Worm (Caenorhabditis elegans) whole organism, L2 larva: ENCODE data around the gene nhr-170.

ENCODE experiments used
- C34F6.9 ChIP-seq: fragments of 150-350 bp; optimal IDR thresholded peaks from 2 replicates; lab custom pipeline; 2014; ENCODE audit warnings: missing biosample characterization, missing genetic modification characterization
- F13H6.1 ChIP-seq: sonication (generic microtip); optimal IDR thresholded peaks from 2 replicates; lab custom pipeline; 2016; ENCODE audit warnings: missing genetic modification characterization, missing compliant biosample characterization
- R02D3.7 ChIP-seq: fragments of 150-350 bp; optimal IDR thresholded peaks from 2 replicates; lab custom pipeline; 2014; ENCODE audit warnings: missing biosample characterization, missing genetic modification characterization
- Y55F3AM.14 ChIP-seq: fragments of 200-800 bp; sonication (Bioruptor generic); optimal IDR thresholded peaks from 2 replicates; lab custom pipeline; 2018; ENCODE audit warnings: mild to moderate bottlenecking, missing genetic modification characterization, missing compliant biosample characterization
- ZK546.5 ChIP-seq: sonication (generic microtip); optimal IDR thresholded peaks from 2 replicates; lab custom pipeline; 2017; ENCODE audit warnings: missing biosample characterization, missing genetic modification characterization
- alr-1 ChIP-seq: fragments of 150-350 bp; optimal IDR thresholded peaks from 2 replicates; lab custom pipeline; 2014; ENCODE audit warnings: missing biosample characterization, missing genetic modification characterization
- aly-2 ChIP-seq: fragments of 150-350 bp; optimal IDR thresholded peaks from 2 replicates; lab custom pipeline; 2014; ENCODE audit warnings: missing biosample characterization, missing genetic modification characterization
- ama-1 ChIP-seq: fragments of 150-350 bp; optimal IDR thresholded peaks from 2 replicates; lab custom pipeline; 2018; ENCODE audit warnings: inconsistent platforms
- blmp-1 ChIP-seq: sonication (generic microtip); optimal IDR thresholded peaks from 2 replicates; lab custom pipeline; 2017; ENCODE audit warnings: missing genetic modification characterization, mild to moderate bottlenecking, missing compliant biosample characterization, antibody characterized with exemption, moderate library complexity; ENCODE audit not compliant: insufficient read depth
- ceh-16 ChIP-seq: fragments of 150-350 bp; optimal IDR thresholded peaks from 2 replicates; lab custom pipeline; 2014; ENCODE audit warnings: missing biosample characterization, missing genetic modification characterization
- egl-27 ChIP-seq: sonication (generic microtip); optimal IDR thresholded peaks from 3 replicates; lab custom pipeline; 2017; ENCODE audit warnings: missing biosample characterization, missing genetic modification reagents, missing genetic modification characterization
- elt-1 ChIP-seq: fragments of 150-350 bp; optimal IDR thresholded peaks from 2 replicates; lab custom pipeline; 2014; ENCODE audit warnings: missing biosample characterization, missing genetic modification characterization
- elt-3 ChIP-seq: sonication (generic microtip); optimal IDR thresholded peaks from 2 replicates; lab custom pipeline; 2017; ENCODE audit warnings: missing biosample characterization, missing genetic modification characterization
- fos-1 ChIP-seq: fragments of 150-350 bp; optimal IDR thresholded peaks from 2 replicates; lab custom pipeline; 2014; ENCODE audit warnings: missing biosample characterization, missing genetic modification characterization
- gmeb-1 ChIP-seq: fragments of 150-350 bp; optimal IDR thresholded peaks from 2 replicates; lab custom pipeline; 2014; ENCODE audit warnings: missing biosample characterization, missing genetic modification characterization
- lin-11 ChIP-seq: fragments of 150-350 bp; sonication (generic microtip); optimal IDR thresholded peaks from 2 replicates; lab custom pipeline; 2014; ENCODE audit warnings: missing biosample characterization, missing genetic modification characterization, inconsistent platforms, mixed read lengths
- lin-39 ChIP-seq: fragments of 150-350 bp; optimal IDR thresholded peaks from 2 replicates; lab custom pipeline; 2014; ENCODE audit warnings: missing biosample characterization, missing genetic modification reagents, missing genetic modification characterization
- lsy-2 ChIP-seq, 2 experiments: fragments of 150-350 bp in 1 of 2; sonication (generic microtip) in 1 of 2; optimal IDR thresholded peaks; 2 replicates each; lab custom pipeline; 2014 to 2017; ENCODE audit warnings: missing biosample characterization in 2 of 2, missing genetic modification characterization in 2 of 2
- mbf-1 ChIP-seq: sonication (generic microtip); optimal IDR thresholded peaks from 2 replicates; lab custom pipeline; 2017; ENCODE audit warnings: missing biosample characterization, missing genetic modification characterization
- mdl-1 ChIP-seq, 2 experiments: fragments of 150-350 bp in 1 of 2; sonication (generic microtip) in 1 of 2; optimal IDR thresholded peaks; 2 replicates each; lab custom pipeline; 2017; ENCODE audit warnings: missing biosample characterization in 2 of 2, missing genetic modification characterization in 2 of 2
- nhr-10 ChIP-seq: sonication (generic microtip); optimal IDR thresholded peaks from 2 replicates; lab custom pipeline; 2017; ENCODE audit warnings: missing biosample characterization, missing genetic modification characterization
- nhr-129 ChIP-seq: fragments of 150-350 bp; optimal IDR thresholded peaks from 2 replicates; lab custom pipeline; 2014; ENCODE audit warnings: missing biosample characterization, missing genetic modification characterization
- nhr-21 ChIP-seq: fragments of 150-350 bp; optimal IDR thresholded peaks from 2 replicates; lab custom pipeline; 2014; ENCODE audit warnings: missing biosample characterization, missing genetic modification characterization
- nhr-25 ChIP-seq: fragments of 150-350 bp; sonication (generic microtip); optimal IDR thresholded peaks from 3 replicates; lab custom pipeline; 2014; ENCODE audit warnings: missing biosample characterization, missing genetic modification characterization
- peb-1 ChIP-seq: fragments of 150-350 bp; optimal IDR thresholded peaks from 2 replicates; lab custom pipeline; 2014; ENCODE audit warnings: missing biosample characterization, missing genetic modification characterization
- sem-4 ChIP-seq: fragments of 150-350 bp; optimal IDR thresholded peaks from 2 replicates; lab custom pipeline; 2014; ENCODE audit warnings: missing biosample characterization, missing genetic modification reagents, missing genetic modification characterization
- skn-1 ChIP-seq: sonication (generic microtip); optimal IDR thresholded peaks from 2 replicates; lab custom pipeline; 2017; ENCODE audit warnings: missing biosample characterization, missing genetic modification characterization
- sma-3 ChIP-seq: sonication (generic microtip); optimal IDR thresholded peaks from 2 replicates; lab custom pipeline; 2016; ENCODE audit warnings: missing genetic modification reagents, missing genetic modification characterization, missing compliant biosample characterization
- snpc-4 ChIP-seq: fragments of 150-350 bp; optimal IDR thresholded peaks from 2 replicates; lab custom pipeline; 2014; ENCODE audit warnings: missing biosample characterization, missing genetic modification characterization
- unc-55 ChIP-seq: fragments of 150-350 bp; sonication (generic microtip); optimal IDR thresholded peaks from 3 replicates; lab custom pipeline; 2014; ENCODE audit warnings: missing biosample characterization, missing genetic modification reagents, missing genetic modification characterization
- zag-1 ChIP-seq: fragments of 150-350 bp; optimal IDR thresholded peaks from 2 replicates; lab custom pipeline; 2014; ENCODE audit warnings: missing biosample characterization, missing genetic modification characterization

Gene nhr-170

DNA sequence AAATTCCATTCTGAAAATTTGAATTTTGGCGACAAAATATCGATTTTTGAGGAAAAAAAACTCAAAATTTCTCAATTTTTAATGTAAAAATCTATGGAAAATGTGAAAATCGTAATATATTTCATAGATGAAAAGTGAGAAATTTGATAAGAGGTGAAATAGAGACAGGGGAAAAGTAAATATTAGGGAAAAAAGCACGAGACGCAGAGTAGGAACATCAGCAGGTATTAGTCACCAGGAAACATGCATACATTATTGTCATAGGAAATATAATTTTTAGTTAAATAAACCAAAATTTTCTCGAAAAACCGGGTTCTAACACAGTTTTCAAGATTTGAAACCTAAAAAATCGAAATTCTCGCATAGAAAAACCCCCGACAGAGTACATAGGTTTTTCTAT, at the start of gene nhr-170:
Gene nhr-170, minus strand, starts transcription at position 16 of the 400 bp plus-strand sequence.
- TF ChIP-seq fos-1, result peak; percentile 81
- no peak for TF ChIP-seq mbf-1 (tag; lab: Kevin White, UChicago)
- no peak for TF ChIP-seq lin-39 (tag; lab: Kevin White, UChicago)
- TF ChIP-seq Y55F3AM.14 (GFP tag; lab: Kevin White, UChicago), result no peak

DNA sequence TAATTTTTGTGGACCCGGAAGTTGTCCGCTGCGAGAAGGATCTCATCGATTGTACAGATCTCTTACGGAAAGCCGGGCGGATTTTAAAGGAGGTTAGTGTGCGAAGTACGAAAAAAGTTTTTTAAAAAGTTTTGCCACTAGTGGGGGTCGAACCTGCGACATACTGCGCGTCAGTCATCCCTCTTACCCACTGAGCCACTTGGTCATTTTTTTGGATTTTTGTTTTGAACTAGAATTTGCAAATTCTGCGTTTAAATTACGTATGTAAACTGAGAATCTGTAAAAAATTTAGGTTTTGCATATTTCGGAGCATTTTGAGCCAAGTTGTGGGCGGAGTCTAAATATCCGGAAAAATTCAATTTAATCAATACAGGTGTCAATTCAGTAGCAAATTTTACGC, 48.0 kb upstream of the nhr-170 start:
- TF ChIP-seq mdl-1 (tag; optimal IDR thresholded peaks at IDR 0.05; lab: Kevin White, UChicago), result no peak
- TF ChIP-seq C34F6.9, result no peak
- no peak for TF ChIP-seq elt-3 (tag; lab: Kevin White, UChicago)
- TF ChIP-seq unc-55 (GFP tag; lab: Kevin White, UChicago), result no peak

DNA sequence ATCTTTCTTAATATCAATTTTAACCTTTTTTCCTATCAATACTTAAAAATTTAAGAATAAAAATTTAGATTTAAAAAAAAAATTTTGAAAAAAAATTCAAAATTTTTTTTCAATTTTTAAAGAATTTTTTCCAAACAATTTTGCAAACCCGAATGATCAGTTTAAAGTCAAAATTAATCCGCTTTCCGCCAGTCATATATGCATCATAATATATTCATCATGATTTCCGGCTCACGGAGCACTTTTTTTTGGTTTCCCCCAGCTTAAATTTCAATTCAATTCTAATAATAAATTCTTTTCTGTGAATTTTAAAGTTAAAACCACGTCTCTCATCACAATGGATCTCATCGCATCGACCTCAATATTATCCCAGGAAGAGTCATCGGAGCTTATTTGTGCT, 45.9 kb upstream of the nhr-170 start, which contains the start of gene nhr-230:
Gene nhr-230, plus strand, starts transcription at position 301 of the 400 bp plus-strand sequence.
- TF ChIP-seq nhr-21 (tag; lab: Kevin White, UChicago), result no peak

DNA sequence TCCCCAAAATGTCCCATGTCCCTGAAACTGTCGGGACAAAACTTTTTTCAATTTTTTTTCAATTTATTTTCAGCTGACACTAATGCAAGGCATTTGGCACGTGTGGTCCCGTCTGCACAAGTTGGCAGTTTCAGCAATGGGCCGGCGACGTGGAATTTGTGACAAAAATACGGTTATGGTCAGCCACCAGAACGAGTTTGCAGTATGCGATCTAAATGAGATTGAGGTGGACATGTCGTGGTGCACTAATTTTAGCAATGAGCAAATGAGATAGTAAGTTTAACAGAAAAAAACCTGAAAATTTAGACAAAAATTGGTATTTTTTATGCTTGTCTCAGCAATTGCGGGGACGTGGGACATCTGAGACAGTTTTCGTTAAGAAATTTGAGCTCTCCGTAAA, 41.8 kb upstream of the nhr-170 start:
- no peak for TF ChIP-seq ZK546.5 (tag; lab: Kevin White, UChicago)
- no peak for TF ChIP-seq peb-1 (tag; lab: Kevin White, UChicago)
- TF ChIP-seq blmp-1 (tag; lab: Kevin White, UChicago), result no peak
- TF ChIP-seq egl-27, result no peak
- no peak for TF ChIP-seq nhr-25 (tag; lab: Kevin White, UChicago)
- TF ChIP-seq lsy-2 (tag; optimal IDR thresholded peaks at IDR 0.05; lab: Kevin White, UChicago), result no peak
- no peak for TF ChIP-seq snpc-4 (tag; lab: Kevin White, UChicago)
- no peak for TF ChIP-seq zag-1 (tag; lab: Kevin White, UChicago)
- TF ChIP-seq C34F6.9, result no peak
- TF ChIP-seq aly-2 (tag; lab: Kevin White, UChicago), result no peak
- TF ChIP-seq lin-11 (tag; lab: Kevin White, UChicago), result no peak
- TF ChIP-seq alr-1 (tag; lab: Kevin White, UChicago), result no peak
- TF ChIP-seq ceh-16 (tag; lab: Kevin White, UChicago), result no peak
- TF ChIP-seq ama-1 (lab: Kevin White, UChicago), result no peak
- TF ChIP-seq lin-39 (tag; lab: Kevin White, UChicago), result no peak
- TF ChIP-seq sma-3, result no peak
- TF ChIP-seq R02D3.7 (tag; lab: Kevin White, UChicago), result no peak
- TF ChIP-seq fos-1, result no peak
- TF ChIP-seq nhr-10 (tag; lab: Kevin White, UChicago), result no peak

DNA sequence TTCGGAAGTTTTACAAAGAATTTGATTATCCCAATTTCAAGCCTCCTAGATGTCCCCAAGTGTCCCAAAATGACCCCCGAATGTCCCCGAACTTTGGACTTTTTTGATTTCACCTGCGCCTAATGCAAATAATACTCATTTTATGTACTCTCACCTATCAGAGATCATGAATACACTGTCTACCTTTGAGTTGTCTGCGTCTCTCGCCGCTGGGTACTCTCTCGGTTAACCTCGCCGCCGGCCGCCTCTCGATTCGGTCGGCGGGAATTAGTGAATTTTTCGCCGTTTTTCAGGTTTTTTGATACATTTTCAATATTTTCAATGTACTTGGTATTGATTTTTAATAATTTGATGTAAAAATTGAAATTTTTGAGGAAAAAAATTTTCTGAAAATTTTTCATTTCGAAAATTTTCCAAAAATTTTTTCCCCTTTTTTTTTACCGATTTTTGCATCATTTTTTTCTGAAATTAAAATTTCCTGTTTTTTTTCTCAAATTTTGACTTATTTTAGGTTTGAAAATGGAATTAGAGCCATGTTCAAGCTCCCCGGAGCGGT, 38.3 kb upstream of the nhr-170 start, which contains the start of gene nhr-65:
Gene nhr-65, plus strand, starts transcription at position 506 of the 556 bp plus-strand sequence.
- TF ChIP-seq gmeb-1 (tag; lab: Kevin White, UChicago) (peak; percentile 14), elt-1 (tag; lab: Kevin White, UChicago) (no peak), skn-1 (tag; lab: Kevin White, UChicago) (no peak), F13H6.1 (tag; lab: Kevin White, UChicago) (peak; percentile 46), sma-3 (peak; percentile 11), sem-4 (tag; lab: Kevin White, UChicago) (no peak), nhr-129 (peak; percentile 1), mbf-1 (tag; lab: Kevin White, UChicago) (no peak), fos-1 (peak; percentile 52), blmp-1 (tag; lab: Kevin White, UChicago) (no peak)
- TF ChIP-seq, all 48 proteins: peak for 5

DNA sequence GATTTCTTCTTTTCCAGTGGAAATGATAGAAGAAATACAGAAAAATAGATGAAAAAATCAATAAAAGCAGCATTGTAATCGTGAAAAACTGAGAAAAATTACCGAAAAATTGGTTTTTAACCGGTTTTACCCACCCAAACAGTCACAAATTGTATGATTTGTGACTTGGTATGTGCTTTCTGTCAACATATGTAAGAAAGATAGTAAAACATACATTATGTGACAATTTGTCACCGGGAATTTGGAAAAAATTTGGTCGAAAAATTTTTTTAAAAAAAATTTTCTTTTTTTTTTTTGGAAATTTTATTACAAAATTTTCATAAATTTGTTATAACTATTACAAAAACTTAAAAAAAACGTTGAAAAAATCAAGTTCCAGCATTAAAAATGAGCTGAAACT, 36.5 kb upstream of the nhr-170 start, which contains the start of gene cyp-33D3:
Gene cyp-33D3, minus strand, starts transcription at position 101 of the 400 bp plus-strand sequence.
- no peak for TF ChIP-seq ama-1 (lab: Kevin White, UChicago)
- no peak for TF ChIP-seq gmeb-1 (tag; lab: Kevin White, UChicago)
- TF ChIP-seq lin-39 (tag; lab: Kevin White, UChicago), result no peak
- TF ChIP-seq mbf-1 (tag; lab: Kevin White, UChicago), result no peak
